Fruit fly (Drosophila melanogaster): ENCODE results near the gene CG10919.

dm6 chr3R:7804332-7804731, 46.4 kb downstream of the CG10919 start, which contains the start of gene CG18268:
- TF ChIP-seq gl (tag; optimal IDR thresholded peaks at IDR 0.05), result no peak
- no peak for TF ChIP-seq fd96Ca (GFP tag; IDR thresholded peaks at IDR 0.05)
- TF ChIP-seq Pif1B (GFP tag; optimal IDR thresholded peaks at IDR 0.05), result no peak
- TF ChIP-seq CG4496 (GFP tag; IDR thresholded peaks at IDR 0.05), result no peak
- no peak for TF ChIP-seq EcR (GFP tag; optimal IDR thresholded peaks at IDR 0.05)
- no peak for TF ChIP-seq Ets98B (GFP tag; IDR thresholded peaks at IDR 0.05)
